Worm (Caenorhabditis elegans) whole organism, L4 larva: ENCODE measurements around the gene del-9.

ENCODE experiments used
- F49E8.2 ChIP-seq: sonication (generic microtip); optimal IDR thresholded peaks from 2 replicates; lab custom pipeline; 2016; ENCODE audit warnings: missing compliant biosample characterization, mild to moderate bottlenecking, missing genetic modification characterization, borderline replicate concordance
- ceh-20 ChIP-seq: fragments of 200-800 bp; sonication (Bioruptor generic); IDR thresholded peaks from 2 replicates; pipeline ENCODE4 v1.3.6; 2022; ENCODE audit warnings: missing genetic modification reagents, missing genetic modification characterization, missing compliant biosample characterization
- dmd-9 ChIP-seq: fragments of 200-800 bp; sonication (Bioruptor generic); IDR thresholded peaks from 2 replicates; pipeline ENCODE4 v1.3.6; 2022; ENCODE audit warnings: missing genetic modification reagents, missing genetic modification characterization, missing compliant biosample characterization
- egl-27 ChIP-seq: sonication (generic microtip); optimal IDR thresholded peaks from 3 replicates; lab custom pipeline; 2017; ENCODE audit warnings: missing biosample characterization, missing genetic modification reagents, missing genetic modification characterization
- gei-8 ChIP-seq: fragments of 200-800 bp; sonication (Bioruptor generic); optimal IDR thresholded peaks from 2 replicates; lab custom pipeline; 2018; ENCODE audit warnings: mild to moderate bottlenecking, missing genetic modification characterization, missing compliant biosample characterization
- lin-13 ChIP-seq: fragments of 150-350 bp; optimal IDR thresholded peaks from 2 replicates; lab custom pipeline; 2014; ENCODE audit warnings: missing biosample characterization, missing genetic modification reagents, missing genetic modification characterization
- mdl-1 ChIP-seq, 2 experiments: fragments of 150-350 bp in 1 of 2; sonication (generic microtip) in 1 of 2; optimal IDR thresholded peaks; 2 replicates each; lab custom pipeline; 2014 to 2017; ENCODE audit warnings: missing biosample characterization in 2 of 2, missing genetic modification characterization in 2 of 2
- nhr-11 ChIP-seq: fragments of 150-350 bp; optimal IDR thresholded peaks from 2 replicates; lab custom pipeline; 2014; ENCODE audit warnings: missing biosample characterization, missing genetic modification characterization
- nhr-25 ChIP-seq: sonication (generic microtip); optimal IDR thresholded peaks from 2 replicates; lab custom pipeline; 2017; ENCODE audit warnings: missing genetic modification characterization, mild to moderate bottlenecking, missing compliant biosample characterization, antibody characterized with exemption, moderate library complexity, borderline replicate concordance; ENCODE audit not compliant: insufficient read depth
- pqm-1 ChIP-seq: sonication (generic microtip); optimal IDR thresholded peaks from 2 replicates; lab custom pipeline; 2017; ENCODE audit warnings: missing biosample characterization, missing genetic modification characterization
- unc-130 ChIP-seq: sonication (generic microtip); optimal IDR thresholded peaks from 2 replicates; lab custom pipeline; 2016; ENCODE audit warnings: missing genetic modification reagents, missing genetic modification characterization, missing compliant biosample characterization
- unc-62 ChIP-seq, 3 experiments: fragments of 150-350 bp in 1 of 3; sonication (generic microtip); optimal IDR thresholded peaks in 2 of 3; peaks in 1 of 3; 1 replicate in 1 of 3; 2 replicates in 2 of 3; lab custom pipeline; 2014 to 2017; ENCODE audit warnings: missing biosample characterization in 3 of 3, missing genetic modification characterization in 3 of 3, missing genetic modification reagents in 3 of 3, missing genotype in 1 of 3

ce11 chrX:3599860-3600259, 17.3 kb downstream of the del-9 start:
- TF ChIP-seq egl-27 (tag; lab: Kevin White, UChicago) = no peak
- TF ChIP-seq nhr-25 (tag; lab: Kevin White, UChicago) = no peak
- no peak for TF ChIP-seq unc-130
- TF ChIP-seq lin-13 (GFP tag; lab: Kevin White, UChicago) = no peak
- no peak for TF ChIP-seq dmd-9
- no peak for TF ChIP-seq ceh-20
- no peak for TF ChIP-seq mdl-1 (tag; optimal IDR thresholded peaks at IDR 0.05; lab: Kevin White, UChicago)
- no peak for TF ChIP-seq F49E8.2 (tag; lab: Kevin White, UChicago)
- TF ChIP-seq pqm-1 = no peak
- no peak for TF ChIP-seq nhr-11 (tag; lab: Kevin White, UChicago)
- no peak for TF ChIP-seq unc-62 (GFP tag; optimal IDR thresholded peaks at IDR 0.05 in 1 of 2; lab: Kevin White, UChicago)
- TF ChIP-seq unc-62 (tag; optimal IDR thresholded peaks at IDR 0.05; lab: Kevin White, UChicago) = no peak
- TF ChIP-seq gei-8 (GFP tag; lab: Kevin White, UChicago) = no peak
